Fruit fly (Drosophila melanogaster) Kc167 (cell line): Measurements from ENCODE around the gene CG7156.

Experiments used
- Myc ChIP-seq: fragments of >200 bp; optimal IDR thresholded peaks from 2 replicates; lab custom pipeline; 2017; ENCODE audit warnings: missing external identifiers
- Sin3A ChIP-seq: fragments of >200 bp; optimal IDR thresholded peaks from 2 replicates; lab custom pipeline; 2018; ENCODE audit warnings: missing external identifiers
- h ChIP-seq: fragments of >200 bp; optimal IDR thresholded peaks from 3 replicates; lab custom pipeline; 2018; ENCODE audit warnings: missing external identifiers
- insv ChIP-seq: fragments of >200 bp; optimal IDR thresholded peaks from 3 replicates; lab custom pipeline; 2018; ENCODE audit warnings: missing external identifiers
- psq ChIP-seq: fragments of >200 bp; optimal IDR thresholded peaks from 2 replicates; lab custom pipeline; 2017; ENCODE audit warnings: missing external identifiers
- ttk ChIP-seq: sonication (Bioruptor generic); optimal IDR thresholded peaks from 2 replicates; lab custom pipeline; 2017; ENCODE audit warnings: missing external identifiers

The CG7156 gene

DNA sequence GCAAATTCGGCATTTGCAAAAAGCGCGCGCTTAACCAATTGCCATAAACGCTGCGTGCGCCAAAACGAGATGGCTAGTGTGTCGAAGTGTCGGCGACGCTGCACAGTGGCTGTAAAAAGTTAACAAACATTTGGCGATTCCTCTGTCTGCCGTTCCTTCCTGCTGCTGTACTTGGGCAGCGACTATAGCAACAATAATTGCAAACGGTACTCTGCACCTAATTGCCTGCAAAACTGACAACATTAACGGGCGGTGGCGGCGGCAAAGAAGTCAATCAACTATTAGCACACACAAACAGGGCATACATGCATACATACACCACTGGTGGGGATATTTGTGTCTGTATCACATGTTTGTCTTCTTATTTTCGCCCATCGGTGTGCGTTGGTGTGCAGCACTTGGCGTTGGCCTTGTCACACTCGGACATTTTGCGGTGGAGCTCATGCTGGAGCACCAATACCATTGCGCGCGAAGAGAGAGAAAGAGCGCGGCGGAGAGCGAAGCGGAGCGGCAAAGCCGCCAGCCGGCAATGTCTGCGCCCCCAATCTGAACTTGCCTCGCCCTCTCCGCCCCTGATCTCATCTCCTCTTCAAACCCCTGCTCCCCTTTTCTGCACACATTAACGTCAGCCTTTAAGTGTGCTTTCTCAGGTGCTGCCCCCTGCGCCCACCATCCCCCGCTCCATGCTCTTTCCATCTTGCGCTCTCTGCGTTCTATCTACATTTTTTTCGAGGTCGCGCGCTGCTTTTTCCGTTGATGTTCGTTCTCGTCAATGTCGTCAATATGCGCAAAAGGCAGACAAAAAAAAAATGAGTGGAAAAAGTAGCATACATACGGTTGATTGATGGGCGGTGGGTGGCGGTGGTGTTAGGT is 2.4 kb upstream of the CG7156 start:
- no peak for TF ChIP-seq Myc (lab: Kevin White, UChicago)
- TF ChIP-seq psq (lab: Kevin White, UChicago) = no peak

DNA sequence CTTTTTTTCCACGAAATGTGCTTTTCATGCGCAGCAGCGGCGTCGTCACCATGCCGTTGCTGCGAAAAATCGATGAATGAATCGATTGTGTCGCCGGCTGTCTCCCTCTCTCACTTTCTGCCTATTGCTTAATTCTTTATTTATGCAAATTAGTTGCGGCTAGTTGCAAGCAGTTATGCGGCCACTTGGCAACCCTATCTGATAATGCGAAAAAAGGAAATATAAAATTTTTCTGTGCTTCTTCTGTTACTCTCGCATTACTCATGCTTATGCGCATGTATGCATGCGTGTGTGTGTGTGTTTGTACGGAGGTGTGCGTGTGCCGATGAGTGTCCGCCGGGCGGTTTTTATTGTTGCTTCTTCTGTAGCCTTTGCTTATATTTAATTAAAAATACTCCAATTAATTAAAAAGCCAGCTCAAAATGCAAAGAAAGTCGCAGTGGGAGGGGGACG is 1.8 kb upstream of the CG7156 start:
- no peak for TF ChIP-seq insv (lab: Kevin White, UChicago)
- no peak for TF ChIP-seq ttk
- TF ChIP-seq h (lab: Kevin White, UChicago) = no peak
- TF ChIP-seq Myc (lab: Kevin White, UChicago) = no peak
- no peak for TF ChIP-seq psq (lab: Kevin White, UChicago)
- no peak for TF ChIP-seq Sin3A (lab: Kevin White, UChicago)

DNA sequence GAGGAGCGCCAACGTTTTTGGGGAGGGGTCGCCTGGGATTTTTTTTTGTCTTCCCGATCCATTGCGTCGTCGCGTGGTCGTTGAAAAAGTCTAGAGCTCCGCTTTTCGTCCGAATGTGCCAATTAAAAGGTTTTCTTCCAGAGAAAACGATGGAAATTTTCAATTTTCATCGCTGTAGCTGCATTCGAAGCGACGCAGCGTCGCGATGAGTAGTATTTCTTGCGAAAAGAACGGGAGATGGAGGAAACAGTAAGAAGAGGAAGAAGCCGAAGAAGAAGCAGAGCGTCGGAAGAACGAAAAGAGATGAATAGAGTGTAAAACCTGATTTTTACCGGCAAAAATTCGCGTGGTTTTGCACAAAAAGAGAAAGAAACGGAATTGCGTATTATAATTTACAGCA is 1.0 kb upstream of the CG7156 start:
- TF ChIP-seq Myc (lab: Kevin White, UChicago) (no peak), psq (lab: Kevin White, UChicago) (no peak), h (lab: Kevin White, UChicago) (no peak), insv (lab: Kevin White, UChicago) (no peak), Sin3A (lab: Kevin White, UChicago) (no peak), ttk (no peak)

DNA sequence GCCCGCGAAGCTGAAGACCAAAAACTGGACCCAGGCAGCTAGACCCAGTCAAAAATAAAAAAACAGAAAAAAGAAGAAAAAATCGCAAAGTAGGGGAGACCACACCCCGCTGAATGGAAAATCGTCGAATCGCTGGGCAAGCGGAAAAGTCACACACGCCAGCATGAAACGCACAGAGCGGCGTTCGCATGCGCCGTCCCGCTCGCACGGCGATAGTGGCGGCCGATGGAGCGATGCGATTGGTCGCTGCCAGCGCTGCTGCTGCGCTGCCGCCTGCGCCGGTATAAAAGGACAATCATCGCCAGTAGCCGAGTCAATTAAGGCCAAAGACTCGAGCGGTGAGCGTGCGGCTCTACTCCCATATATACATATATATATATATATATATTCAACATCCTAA is 6.1 kb downstream of the CG7156 start, which contains the start of gene repo:
Gene repo, plus strand, starts transcription at position 314 of the 400 bp plus-strand sequence.
- TF ChIP-seq h (lab: Kevin White, UChicago) (no peak), ttk (no peak), Sin3A (lab: Kevin White, UChicago) (no peak), Myc (lab: Kevin White, UChicago) (no peak)

DNA sequence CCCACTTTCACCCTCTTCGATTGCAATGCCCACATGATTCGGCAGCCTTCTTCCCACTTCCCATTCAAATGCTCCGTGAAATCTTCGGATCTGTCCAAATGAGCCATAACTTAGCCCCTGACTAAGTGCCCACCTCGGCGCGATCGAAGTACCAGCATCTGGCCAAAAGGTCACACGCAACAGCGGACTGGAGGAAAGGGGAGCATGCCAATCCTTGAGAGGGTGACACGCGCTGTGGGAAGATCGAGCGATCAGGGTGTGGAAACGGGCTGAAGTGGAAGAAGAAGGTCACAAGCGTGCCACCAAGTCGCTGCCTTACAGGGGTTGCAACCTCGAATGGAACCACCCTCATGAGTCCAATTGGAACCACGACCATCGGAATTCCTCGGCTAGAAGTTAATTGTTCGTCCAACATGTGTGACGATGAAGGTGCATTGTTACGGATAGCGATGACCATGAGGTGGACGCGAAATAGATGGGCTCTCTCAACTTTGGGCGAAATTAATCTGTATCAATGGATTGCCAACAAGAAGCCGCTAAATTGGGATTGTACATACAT is 7.2 kb downstream of the CG7156 start:
- TF ChIP-seq Sin3A (lab: Kevin White, UChicago) (no peak), insv (lab: Kevin White, UChicago) (no peak), psq (lab: Kevin White, UChicago) (no peak), ttk (no peak), h (lab: Kevin White, UChicago) (no peak), Myc (lab: Kevin White, UChicago) (no peak)

DNA sequence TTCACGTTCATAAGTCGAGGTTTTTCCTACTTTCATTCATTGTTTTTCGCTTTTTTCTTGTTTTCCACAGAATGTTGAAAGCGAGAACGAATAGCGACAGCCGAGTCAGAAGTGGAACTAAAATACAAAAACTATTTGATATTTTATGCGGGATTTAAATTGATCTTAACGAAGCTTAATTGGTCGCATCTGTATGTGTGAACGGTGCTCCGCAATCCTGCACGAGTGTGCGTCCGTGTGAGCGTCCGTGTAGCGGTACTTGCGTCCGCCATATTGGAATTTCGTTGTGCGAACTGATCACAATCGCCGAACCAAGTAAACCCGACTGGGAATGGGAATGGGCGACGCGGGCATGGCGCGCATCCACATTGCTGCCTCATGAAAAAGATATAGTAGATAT is 9.8 kb downstream of the CG7156 start:
- TF ChIP-seq insv (lab: Kevin White, UChicago) (no peak), Sin3A (lab: Kevin White, UChicago) (no peak), ttk (no peak), Myc (lab: Kevin White, UChicago) (no peak), h (lab: Kevin White, UChicago) (no peak), psq (lab: Kevin White, UChicago) (no peak)

DNA sequence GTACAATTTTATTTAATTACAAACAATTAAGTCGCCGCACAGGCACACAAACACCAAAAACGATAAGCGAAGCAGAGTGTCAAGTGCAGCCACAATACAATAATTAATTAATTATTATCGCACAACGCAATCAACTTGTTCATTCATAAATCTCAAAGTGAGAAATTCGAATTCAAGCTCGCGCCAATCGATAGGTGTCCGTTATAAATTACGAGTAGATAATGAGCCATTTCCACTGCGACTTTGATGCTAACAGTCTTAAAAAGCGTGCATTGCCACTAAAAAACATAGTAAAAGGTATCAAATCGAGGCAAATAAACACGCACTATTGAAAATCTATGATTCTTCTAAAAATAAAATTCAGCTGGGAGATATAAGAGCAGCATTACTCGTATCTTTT is 11.7 kb downstream of the CG7156 start:
- TF ChIP-seq h (lab: Kevin White, UChicago) = no peak
- TF ChIP-seq psq (lab: Kevin White, UChicago) = no peak
- no peak for TF ChIP-seq ttk
- no peak for TF ChIP-seq Sin3A (lab: Kevin White, UChicago)
- no peak for TF ChIP-seq Myc (lab: Kevin White, UChicago)
- no peak for TF ChIP-seq insv (lab: Kevin White, UChicago)

DNA sequence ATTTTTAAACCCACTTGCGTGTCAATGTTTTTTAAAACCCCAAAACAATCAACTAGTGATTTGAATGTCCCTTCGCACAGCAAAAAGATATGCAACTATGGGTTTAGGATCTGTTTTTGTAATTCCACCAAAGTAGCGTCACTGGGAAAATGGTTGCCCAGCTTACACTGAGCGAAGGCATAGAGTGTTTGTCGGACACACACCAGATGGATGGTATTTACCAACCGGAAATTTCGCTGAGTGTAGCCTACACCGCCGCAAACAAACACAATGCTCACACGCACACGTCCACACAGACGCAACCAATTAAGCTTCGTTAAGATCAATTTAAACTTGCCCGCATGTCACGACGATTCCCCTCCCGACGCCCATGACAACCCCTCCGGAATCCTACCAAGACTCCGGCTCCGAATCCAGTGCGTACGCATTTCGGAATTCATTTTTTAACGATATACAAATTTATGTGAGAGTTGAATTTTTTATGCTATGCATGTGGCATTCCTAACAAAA is 13.2 kb downstream of the CG7156 start:
- no peak for TF ChIP-seq ttk
- no peak for TF ChIP-seq psq (lab: Kevin White, UChicago)

DNA sequence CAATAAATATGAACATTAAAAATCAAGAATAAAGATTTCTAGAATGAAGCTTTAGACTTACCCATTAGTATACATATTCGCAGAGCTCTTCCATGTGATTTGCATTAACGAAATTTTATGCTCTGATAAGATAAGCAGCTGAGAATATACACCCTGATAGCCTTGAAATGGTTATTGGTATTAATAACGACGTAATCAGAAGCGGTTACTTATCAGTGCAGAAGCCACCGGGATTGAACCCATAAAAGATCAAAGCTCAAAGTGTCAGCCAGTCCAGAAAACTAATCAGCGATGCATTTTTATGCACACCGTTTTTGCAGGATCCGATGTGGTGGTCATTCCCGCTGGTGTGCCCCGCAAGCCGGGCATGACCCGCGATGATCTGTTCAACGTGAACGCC is 14.6 kb downstream of the CG7156 start:
- no peak for TF ChIP-seq Myc (lab: Kevin White, UChicago)
- TF ChIP-seq ttk = no peak
- no peak for TF ChIP-seq h (lab: Kevin White, UChicago)
- TF ChIP-seq insv (lab: Kevin White, UChicago) = no peak
- no peak for TF ChIP-seq psq (lab: Kevin White, UChicago)
- no peak for TF ChIP-seq Sin3A (lab: Kevin White, UChicago)

DNA sequence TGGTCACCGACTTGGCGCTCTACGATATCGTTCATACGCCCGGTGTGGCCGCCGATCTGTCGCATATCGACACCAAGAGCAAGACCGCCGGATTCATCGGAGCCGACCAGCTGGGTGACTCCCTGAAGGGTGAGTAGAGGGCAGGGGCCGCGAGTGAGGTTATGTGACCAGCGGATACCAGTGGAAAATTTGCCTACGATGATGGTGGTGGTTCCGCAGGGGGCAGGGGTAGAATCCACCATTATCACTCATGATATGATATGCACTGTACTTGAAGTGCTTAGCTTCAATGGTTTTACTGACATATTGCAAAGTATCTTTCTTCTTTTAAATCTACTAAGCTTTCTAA is 15.2 kb downstream of the CG7156 start:
- no peak for TF ChIP-seq h (lab: Kevin White, UChicago)
- no peak for TF ChIP-seq Sin3A (lab: Kevin White, UChicago)
- TF ChIP-seq ttk = no peak
- TF ChIP-seq insv (lab: Kevin White, UChicago) = no peak
- no peak for TF ChIP-seq psq (lab: Kevin White, UChicago)
- no peak for TF ChIP-seq Myc (lab: Kevin White, UChicago)

DNA sequence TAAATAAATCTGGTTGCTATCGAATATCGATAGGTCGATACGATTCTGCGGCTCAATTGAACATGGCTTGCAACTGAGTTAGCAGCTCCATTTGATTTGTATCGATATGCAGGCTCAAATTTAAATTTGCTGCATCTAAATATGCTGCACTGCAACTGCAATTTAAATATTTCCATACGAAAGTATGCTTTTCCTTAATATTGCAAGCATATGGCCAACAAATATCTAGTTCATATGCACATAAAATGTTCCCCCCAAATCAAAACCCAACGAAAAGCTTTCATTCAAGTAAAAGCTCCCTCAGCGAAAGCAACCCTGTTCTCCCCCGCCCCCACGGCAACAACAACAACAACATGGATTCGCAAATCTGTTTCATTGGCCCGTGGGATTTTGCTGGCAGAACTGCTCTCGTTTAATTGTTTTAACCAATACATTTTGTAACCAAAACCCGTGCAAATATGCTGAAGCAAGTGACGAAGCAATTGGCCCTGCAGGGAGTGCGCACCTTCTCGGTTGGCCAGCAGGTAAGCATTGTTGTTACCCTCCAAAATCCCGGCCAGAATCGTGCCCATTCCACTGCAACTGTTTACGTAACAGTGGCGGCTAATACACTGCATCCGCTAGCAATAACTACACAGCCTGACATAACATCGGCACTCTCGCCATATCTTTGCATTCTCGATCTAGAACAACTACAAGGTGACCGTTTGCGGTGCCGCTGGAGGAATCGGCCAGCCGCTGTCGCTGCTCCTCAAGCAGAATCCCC is 15.7 kb downstream of the CG7156 start, which contains the start of the genes CG7168 and Mdh2:
Gene CG7168, minus strand, starts transcription at position 40 of the 766 bp plus-strand sequence.
Gene Mdh2, plus strand, starts transcription at position 354 of the 766 bp plus-strand sequence.
- no peak for TF ChIP-seq Myc (lab: Kevin White, UChicago)
- no peak for TF ChIP-seq Sin3A (lab: Kevin White, UChicago)
- no peak for TF ChIP-seq h (lab: Kevin White, UChicago)
- no peak for TF ChIP-seq psq (lab: Kevin White, UChicago)
- no peak for TF ChIP-seq insv (lab: Kevin White, UChicago)
- TF ChIP-seq ttk = no peak
